Fruit fly (Drosophila melanogaster): ENCODE data around the gene CG32115.

The CG32115 gene

dm6 chr3L:12862820-12863219 is 50.6 kb downstream of the CG32115 start, which contains the start of gene CG10943:
CG10943 (minus strand) TSS chr3L:12862920.
- TF ChIP-seq Dll (optimal IDR thresholded peaks at IDR 0.05) (no peak), psq (optimal IDR thresholded peaks at IDR 0.05) (no peak), CG8478 (optimal IDR thresholded peaks at IDR 0.05) (no peak), EcR (GFP tag; optimal IDR thresholded peaks at IDR 0.05) (no peak), usp (GFP tag; optimal IDR thresholded peaks at IDR 0.05) (no peak), pan (optimal IDR thresholded peaks at IDR 0.05) (no peak)
